Worm (Caenorhabditis elegans) whole organism, L4 larva: ENCODE data around the gene ZK863.1.

Source experiments
- aha-1 ChIP-seq: fragments of 150-350 bp; peaks from one replicate; lab custom pipeline; 2014; ENCODE audit warnings: missing biosample characterization, missing genetic modification characterization
- ama-1 ChIP-seq: fragments of 150-350 bp; optimal IDR thresholded peaks from 2 replicates; lab custom pipeline; 2014; ENCODE audit warnings: inconsistent platforms, mixed read lengths
- attf-4 ChIP-seq: sonication (generic microtip); optimal IDR thresholded peaks from 3 replicates; lab custom pipeline; 2017; ENCODE audit warnings: missing biosample characterization, missing genetic modification characterization
- daf-19 ChIP-seq: fragments of 200-800 bp; sonication (Bioruptor generic); conservative IDR thresholded peaks from 2 replicates; pipeline ENCODE4 v1.3.6; 2022; ENCODE audit warnings: missing genetic modification characterization, missing compliant biosample characterization
- egl-27 ChIP-seq: sonication (generic microtip); optimal IDR thresholded peaks from 3 replicates; lab custom pipeline; 2017; ENCODE audit warnings: missing biosample characterization, missing genetic modification reagents, missing genetic modification characterization
- nhr-28 ChIP-seq: fragments of 150-350 bp; optimal IDR thresholded peaks from 2 replicates; lab custom pipeline; 2014; ENCODE audit warnings: missing biosample characterization, missing genetic modification characterization
- rbr-2 ChIP-seq: sonication (generic microtip); optimal IDR thresholded peaks from 2 replicates; lab custom pipeline; 2016; ENCODE audit warnings: missing genotype, missing genetic modification characterization, missing compliant biosample characterization
- snpc-4 ChIP-seq: fragments of 150-350 bp; optimal IDR thresholded peaks from 2 replicates; lab custom pipeline; 2014; ENCODE audit warnings: missing biosample characterization, missing genetic modification characterization
- unc-62 ChIP-seq, 3 experiments: fragments of 150-350 bp in 1 of 3; sonication (generic microtip); optimal IDR thresholded peaks in 2 of 3; peaks in 1 of 3; 1 replicate in 1 of 3; 2 replicates in 2 of 3; lab custom pipeline; 2014 to 2017; ENCODE audit warnings: missing biosample characterization in 3 of 3, missing genetic modification characterization in 3 of 3, missing genetic modification reagents in 3 of 3, missing genotype in 1 of 3
- zfp-3 ChIP-seq: fragments of 200-800 bp; sonication (Bioruptor generic); conservative IDR thresholded peaks from 2 replicates; pipeline ENCODE4 v1.3.6; 2022; ENCODE audit warnings: missing genetic modification reagents, missing genetic modification characterization, missing compliant biosample characterization

- TF ChIP-seq attf-4 (tag; lab: Kevin White, UChicago) (no peak), zfp-3 (GFP tag; lab: Robert Waterston, UW) (no peak), ama-1 (no peak), egl-27 (tag; lab: Kevin White, UChicago) (no peak), snpc-4 (tag; lab: Kevin White, UChicago) (no peak), daf-19 (GFP tag; lab: Robert Waterston, UW) (no peak), unc-62 (GFP tag; optimal IDR thresholded peaks at IDR 0.05 in 1 of 2; lab: Kevin White, UChicago) (no peak), unc-62 (tag; optimal IDR thresholded peaks at IDR 0.05; lab: Kevin White, UChicago) (no peak), nhr-28 (tag; lab: Kevin White, UChicago) (no peak), rbr-2 (tag; lab: Kevin White, UChicago) (no peak), aha-1 (tag; lab: Kevin White, UChicago) (peak; percentile 78)
Observed at ce11 chrV:12211090-12211489, 41.1 kb upstream of the ZK863.1 start.
